Worm (Caenorhabditis elegans) whole organism, midembryonic: Measurements from ENCODE around the gene pqn-2.

Experiments
- ref-1 ChIP-seq: fragments of 200-800 bp; sonication (Bioruptor generic); conservative IDR thresholded peaks from 2 replicates; pipeline ENCODE4 v1.3.6; 2022; ENCODE audit warnings: missing genetic modification reagents, missing genetic modification characterization, missing compliant biosample characterization
- ztf-29 ChIP-seq: fragments of 200-800 bp; sonication (Bioruptor generic); IDR thresholded peaks from 2 replicates; pipeline ENCODE4 v1.3.6; 2022; ENCODE audit warnings: missing genetic modification reagents, missing genetic modification characterization, missing compliant biosample characterization

DNA sequence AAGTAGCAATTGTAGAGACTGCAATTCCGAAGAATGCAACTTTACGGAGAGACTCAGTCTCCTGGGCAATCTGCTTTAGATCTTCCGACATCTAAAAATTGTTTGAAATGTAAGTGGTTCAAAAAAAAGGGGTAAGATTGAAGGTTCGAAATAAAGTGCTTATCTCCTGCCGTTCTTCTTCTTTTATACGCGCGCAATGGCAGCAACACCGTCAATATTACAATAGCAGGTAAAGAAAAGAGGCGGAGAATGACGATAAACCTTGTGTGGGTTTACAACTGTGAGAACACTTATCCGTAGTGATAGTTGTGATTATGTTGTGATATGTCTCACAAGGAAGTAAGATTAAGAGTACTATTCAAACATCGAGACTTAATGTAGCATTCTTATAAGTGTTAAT, 39.6 kb downstream of the pqn-2 start, which contains the start of gene col-13:
- TF ChIP-seq ref-1 (GFP tag; lab: Robert Waterston, UW) (no peak), ztf-29 (no peak)
